Fruit fly (Drosophila melanogaster) whole organism, embryonic: ENCODE measurements around the gene CG4297.

Experiments
- Asciz ChIP-seq: fragments of 200-800 bp; sonication (Bioruptor generic); optimal IDR thresholded peaks from 2 replicates; lab custom pipeline; 2017; ENCODE audit warnings: missing biosample characterization, mild to moderate bottlenecking, missing genetic modification characterization, missing genetic modification reagents
- BEAF-32 ChIP-seq: fragments of 200-800 bp; sonication (Bioruptor generic); optimal IDR thresholded peaks from 3 replicates; lab custom pipeline; 2017; ENCODE audit warnings: missing biosample characterization, missing genetic modification characterization, mild to moderate bottlenecking, moderate library complexity, missing genetic modification reagents
- Bteb2 ChIP-seq: fragments of 200-800 bp; sonication (Bioruptor generic); optimal IDR thresholded peaks from 2 replicates; lab custom pipeline; 2016; ENCODE audit warnings: missing biosample characterization, missing genetic modification characterization
- CG10274 ChIP-seq: fragments of 200-800 bp; sonication (Bioruptor generic); optimal IDR thresholded peaks from 3 replicates; lab custom pipeline; 2017; ENCODE audit warnings: missing biosample characterization, mild to moderate bottlenecking, missing genetic modification characterization
- CG11085 ChIP-seq: fragments of 200-800 bp; sonication (Bioruptor generic); IDR thresholded peaks from 2 replicates; pipeline ENCODE4 v1.3.6; 2022; ENCODE audit warnings: missing biosample characterization, missing genetic modification characterization
- CG11093 ChIP-seq: fragments of 200-800 bp; sonication (Bioruptor generic); IDR thresholded peaks from 3 replicates; pipeline ENCODE4 v1.3.6; 2022; ENCODE audit warnings: missing biosample characterization, missing genetic modification characterization
- CG11504 ChIP-seq: fragments of 200-800 bp; sonication (Bioruptor generic); optimal IDR thresholded peaks from 3 replicates; lab custom pipeline; 2019; ENCODE audit warnings: missing biosample characterization, mild to moderate bottlenecking, missing genetic modification characterization, moderate library complexity
- CG12769 ChIP-seq: fragments of 200-800 bp; sonication (Bioruptor generic); optimal IDR thresholded peaks from 2 replicates; lab custom pipeline; 2019; ENCODE audit warnings: missing biosample characterization, mild to moderate bottlenecking, missing genetic modification characterization, moderate library complexity
- CG1529 ChIP-seq: fragments of 200-800 bp; sonication (Bioruptor generic); optimal IDR thresholded peaks from 3 replicates; lab custom pipeline; 2018; ENCODE audit warnings: missing biosample characterization, missing genetic modification characterization
- CG17612 ChIP-seq: fragments of 200-800 bp; sonication (Bioruptor generic); IDR thresholded peaks from 2 replicates; pipeline ENCODE4 v1.3.6; 2022; ENCODE audit warnings: missing biosample characterization, missing genetic modification characterization
- CG17802 ChIP-seq: fragments of 200-800 bp; sonication (Bioruptor generic); optimal IDR thresholded peaks from 2 replicates; lab custom pipeline; 2018; ENCODE audit warnings: missing biosample characterization, mild to moderate bottlenecking, missing genetic modification characterization, moderate library complexity
- CG18011 ChIP-seq: fragments of 200-800 bp; sonication (Bioruptor generic); optimal IDR thresholded peaks from 2 replicates; lab custom pipeline; 2017; ENCODE audit warnings: missing biosample characterization, missing genetic modification characterization, mild to moderate bottlenecking, moderate library complexity, missing genotype
- CG30431 ChIP-seq: fragments of 200-800 bp; sonication (Bioruptor generic); optimal IDR thresholded peaks from 2 replicates; lab custom pipeline; 2017; ENCODE audit warnings: missing biosample characterization, missing genetic modification characterization
- CG3838 ChIP-seq: fragments of 200-800 bp; sonication (Bioruptor generic); optimal IDR thresholded peaks from 3 replicates; lab custom pipeline; 2016; ENCODE audit warnings: missing biosample characterization, missing genetic modification characterization
- CG5245 ChIP-seq: fragments of 200-800 bp; sonication (Bioruptor generic); optimal IDR thresholded peaks from 3 replicates; lab custom pipeline; 2016; ENCODE audit warnings: missing biosample characterization, missing genetic modification characterization
- CG6175 ChIP-seq: fragments of 200-800 bp; sonication (Bioruptor generic); IDR thresholded peaks from 3 replicates; pipeline ENCODE4 v1.3.6; 2022; ENCODE audit warnings: missing biosample characterization, missing genetic modification characterization
- CG6854 ChIP-seq: fragments of 200-800 bp; sonication (Bioruptor generic); optimal IDR thresholded peaks from 3 replicates; lab custom pipeline; 2017; ENCODE audit warnings: missing biosample characterization, mild to moderate bottlenecking, missing genetic modification characterization
- CG7839 ChIP-seq: fragments of 200-800 bp; sonication (Bioruptor generic); optimal IDR thresholded peaks from 3 replicates; lab custom pipeline; 2018; ENCODE audit warnings: missing biosample characterization, mild to moderate bottlenecking, missing genetic modification characterization, moderate library complexity
- CG8359 ChIP-seq: fragments of 200-800 bp; sonication (Bioruptor generic); optimal IDR thresholded peaks from 2 replicates; lab custom pipeline; 2017; ENCODE audit warnings: missing biosample characterization, mild to moderate bottlenecking, missing genetic modification characterization, borderline replicate concordance
- CG9727 ChIP-seq: fragments of 200-800 bp; sonication (Bioruptor generic); optimal IDR thresholded peaks from 3 replicates; lab custom pipeline; 2017; ENCODE audit warnings: missing biosample characterization, mild to moderate bottlenecking, missing genetic modification characterization
- CG9876 ChIP-seq: fragments of 200-800 bp; sonication (Bioruptor generic); optimal IDR thresholded peaks from 2 replicates; lab custom pipeline; 2016; ENCODE audit warnings: missing biosample characterization, missing genetic modification characterization
- D19B ChIP-seq: fragments of 200-800 bp; sonication (Bioruptor generic); optimal IDR thresholded peaks from 2 replicates; lab custom pipeline; 2017; ENCODE audit warnings: missing biosample characterization, mild to moderate bottlenecking, missing genetic modification characterization
- Dip3 ChIP-seq: fragments of 200-800 bp; sonication (Bioruptor generic); optimal IDR thresholded peaks from 3 replicates; lab custom pipeline; 2016; ENCODE audit warnings: missing biosample characterization, missing genetic modification characterization
- Hr78 ChIP-seq, 2 experiments: fragments of 200-800 bp in 1 of 2; fragments of >200 bp in 1 of 2; sonication (Bioruptor generic) in 1 of 2; optimal IDR thresholded peaks; 2 replicates each; lab custom pipeline; 2017 to 2019; ENCODE audit warnings: missing biosample characterization in 2 of 2, missing genetic modification characterization in 2 of 2, mild to moderate bottlenecking in 1 of 2, moderate library complexity in 1 of 2
- Hsf ChIP-seq: fragments of 200-800 bp; sonication (Bioruptor generic); optimal IDR thresholded peaks from 3 replicates; lab custom pipeline; 2016; ENCODE audit warnings: missing biosample characterization, missing genetic modification characterization
- Mes4 ChIP-seq: fragments of 200-800 bp; sonication (Bioruptor generic); optimal IDR thresholded peaks from 2 replicates; lab custom pipeline; 2016; ENCODE audit warnings: missing biosample characterization, missing genetic modification characterization
- NC2α ChIP-seq: fragments of 200-800 bp; sonication (Bioruptor generic); optimal IDR thresholded peaks from 2 replicates; lab custom pipeline; 2016; ENCODE audit warnings: missing biosample characterization, missing genetic modification characterization
- Nf-YB ChIP-seq: fragments of 200-800 bp; sonication (Bioruptor generic); optimal IDR thresholded peaks from 3 replicates; lab custom pipeline; 2019; ENCODE audit warnings: missing biosample characterization, mild to moderate bottlenecking, missing genetic modification characterization, moderate library complexity
- NfI ChIP-seq: fragments of 200-800 bp; sonication (Bioruptor generic); optimal IDR thresholded peaks from 3 replicates; lab custom pipeline; 2018; ENCODE audit warnings: missing biosample characterization, mild to moderate bottlenecking, missing genetic modification characterization, moderate library complexity
- Poxn ChIP-seq: fragments of 200-800 bp; sonication (Bioruptor generic); IDR thresholded peaks from 2 replicates; pipeline ENCODE4 v1.3.6; 2022; ENCODE audit warnings: missing biosample characterization, missing genetic modification characterization
- cas ChIP-seq: fragments of 200-800 bp; sonication (Bioruptor generic); IDR thresholded peaks from 2 replicates; pipeline ENCODE4 v1.3.6; 2022; ENCODE audit warnings: missing biosample characterization, missing genetic modification characterization
- dan ChIP-seq: fragments of 200-800 bp; sonication (Bioruptor generic); IDR thresholded peaks from 2 replicates; pipeline ENCODE4 v1.3.6; 2022; ENCODE audit warnings: missing biosample characterization, missing genetic modification characterization
- danr ChIP-seq: fragments of 200-800 bp; sonication (Bioruptor generic); IDR thresholded peaks from 2 replicates; pipeline ENCODE4 v1.3.6; 2022; ENCODE audit warnings: missing biosample characterization, missing genetic modification characterization
- eyg ChIP-seq: fragments of 200-800 bp; sonication (Bioruptor generic); optimal IDR thresholded peaks from 3 replicates; lab custom pipeline; 2016; ENCODE audit warnings: missing biosample characterization, missing genetic modification characterization
- fu2 ChIP-seq: fragments of 200-800 bp; sonication (Bioruptor generic); optimal IDR thresholded peaks from 2 replicates; lab custom pipeline; 2016; ENCODE audit warnings: missing biosample characterization, missing genetic modification characterization
- her ChIP-seq: fragments of 200-800 bp; sonication (Bioruptor generic); optimal IDR thresholded peaks from 2 replicates; lab custom pipeline; 2016; ENCODE audit warnings: missing biosample characterization, missing genetic modification characterization
- lov ChIP-seq, 2 experiments: fragments of 200-800 bp in 1 of 2; fragments of >200 bp in 1 of 2; sonication (Bioruptor generic) in 1 of 2; IDR thresholded peaks in 1 of 2; optimal IDR thresholded peaks in 1 of 2; 2 replicates in 1 of 2; 3 replicates in 1 of 2; pipeline versions ENCODE4 v1.3.6 to Lab custom; 2017 to 2022; ENCODE audit warnings: missing biosample characterization in 1 of 2, missing genetic modification characterization in 1 of 2
- mam ChIP-seq: fragments of 200-800 bp; sonication (Bioruptor generic); optimal IDR thresholded peaks from 3 replicates; lab custom pipeline; 2016; ENCODE audit warnings: missing biosample characterization, missing genetic modification characterization
- nom ChIP-seq: fragments of 200-800 bp; sonication (Bioruptor generic); optimal IDR thresholded peaks from 2 replicates; lab custom pipeline; 2017; ENCODE audit warnings: missing biosample characterization, missing genetic modification characterization, mild to moderate bottlenecking, moderate library complexity, missing genetic modification reagents
- salm ChIP-seq: fragments of 200-800 bp; sonication (Bioruptor generic); optimal IDR thresholded peaks from 2 replicates; lab custom pipeline; 2018; ENCODE audit warnings: missing biosample characterization, mild to moderate bottlenecking, missing genetic modification characterization
- scrt ChIP-seq: fragments of 200-800 bp; sonication (Bioruptor generic); optimal IDR thresholded peaks from 2 replicates; lab custom pipeline; 2018; ENCODE audit warnings: missing biosample characterization, mild to moderate bottlenecking, missing genetic modification characterization, moderate library complexity
- sens-2 ChIP-seq: fragments of 200-800 bp; sonication (Bioruptor generic); IDR thresholded peaks from 2 replicates; pipeline ENCODE4 v1.3.6; 2022; ENCODE audit warnings: missing biosample characterization, missing genetic modification characterization
- slbo ChIP-seq: fragments of 200-800 bp; sonication (Bioruptor generic); IDR thresholded peaks from 2 replicates; pipeline ENCODE4 v1.3.6; 2022; ENCODE audit warnings: missing biosample characterization, missing genetic modification characterization
- sna ChIP-seq: fragments of 200-800 bp; sonication (Bioruptor generic); IDR thresholded peaks from 2 replicates; pipeline ENCODE4 v1.3.6; 2022; ENCODE audit warnings: missing biosample characterization, missing genetic modification characterization; ENCODE audit not compliant: partially characterized antibody
- tgo ChIP-seq: fragments of 200-800 bp; sonication (Bioruptor generic); IDR thresholded peaks from 3 replicates; pipeline ENCODE4 v1.3.6; 2022; ENCODE audit warnings: missing biosample characterization, missing genetic modification characterization
- unc-4 ChIP-seq: fragments of 200-800 bp; sonication (Bioruptor generic); IDR thresholded peaks from 2 replicates; pipeline ENCODE4 v1.3.6; 2022; ENCODE audit warnings: missing biosample characterization, missing genetic modification characterization; ENCODE audit not compliant: partially characterized antibody
- vvl ChIP-seq: fragments of 200-800 bp; sonication (Bioruptor generic); IDR thresholded peaks from 2 replicates; pipeline ENCODE4 v1.3.6; 2022; ENCODE audit warnings: missing biosample characterization, missing genetic modification characterization
- wor ChIP-seq: fragments of 200-800 bp; sonication (Bioruptor generic); IDR thresholded peaks from 2 replicates; pipeline ENCODE4 v1.3.6; 2022; ENCODE audit warnings: missing biosample characterization, missing genetic modification characterization
- zen ChIP-seq: fragments of 200-800 bp; sonication (Bioruptor generic); optimal IDR thresholded peaks from 3 replicates; lab custom pipeline; 2018; ENCODE audit warnings: missing biosample characterization, mild to moderate bottlenecking, missing genetic modification characterization, moderate library complexity

Gene CG4297

DNA sequence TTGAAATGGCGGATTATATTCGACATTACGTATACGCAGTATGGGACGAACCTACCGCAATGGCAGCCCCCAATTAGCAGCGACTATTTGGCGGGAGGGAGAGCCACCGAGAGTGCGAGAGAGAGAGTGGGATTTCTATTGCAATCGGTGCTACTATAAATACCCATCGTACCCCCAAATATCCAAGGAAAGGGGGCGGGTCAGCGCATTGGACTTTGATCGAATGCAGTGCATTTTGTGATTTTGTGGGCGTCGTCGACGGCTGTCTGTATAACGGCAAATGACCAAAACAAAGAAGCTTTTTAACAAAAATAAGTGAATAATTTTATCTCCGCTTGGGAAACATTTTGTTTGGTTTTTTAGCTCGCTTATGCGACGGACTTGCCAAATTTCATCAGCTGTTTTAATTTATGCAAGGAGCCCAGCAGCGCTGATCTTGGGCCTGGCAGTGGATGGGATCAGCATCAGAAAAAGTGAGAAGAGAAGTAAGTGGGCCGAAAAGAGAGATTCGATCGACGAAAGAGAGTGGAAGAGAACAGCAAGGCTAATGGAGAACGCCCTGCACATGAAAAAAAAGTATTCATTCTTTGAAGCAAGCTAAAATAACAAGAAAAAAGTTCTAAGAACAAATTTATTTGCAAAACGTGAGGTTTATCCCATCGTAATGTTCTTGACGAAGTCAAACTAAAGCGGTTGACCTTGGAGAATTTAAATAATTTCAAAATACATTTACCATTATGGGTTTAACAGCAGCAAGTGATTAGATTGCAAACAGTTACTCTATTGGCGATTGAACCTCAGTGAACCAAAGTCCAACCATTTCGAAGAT is 15.9 kb upstream of the CG4297 start (continued):
- TF ChIP-seq CG11504 (peak; percentile 60), Nf-YB (GFP tag; lab: Kevin White, UChicago) (no peak), danr (no peak), wor (GFP tag; lab: Robert Waterston, UW) (no peak), D19B (no peak), lov (optimal IDR thresholded peaks at IDR 0.05; lab: Kevin White, UChicago) (no peak), lov (GFP tag; IDR thresholded peaks at IDR 0.05; lab: Robert Waterston, UW) (no peak), Asciz (GFP tag; lab: Kevin White, UChicago) (peak; percentile 32), CG6175 (GFP tag; lab: Robert Waterston, UW) (no peak), CG3838 (GFP tag; lab: Kevin White, UChicago) (no peak), salm (tag; lab: Kevin White, UChicago) (no peak), mam (GFP tag; lab: Kevin White, UChicago) (no peak), CG10274 (no peak), CG1529 (GFP tag; lab: Kevin White, UChicago) (no peak), slbo (GFP tag; lab: Robert Waterston, UW) (0 out of 2 replicates have a peak, but pooled peaks have one; percentile 15), sens-2 (GFP tag; lab: Robert Waterston, UW) (no peak), CG9727 (GFP tag; lab: Kevin White, UChicago) (peak; percentile 11), scrt (no peak), Bteb2 (GFP tag; lab: Kevin White, UChicago) (no peak), CG11093 (no peak), dan (GFP tag; lab: Robert Waterston, UW) (no peak), cas (GFP tag; lab: Robert Waterston, UW) (no peak), Hsf (GFP tag; lab: Kevin White, UChicago) (no peak), Hr78 (GFP tag; optimal IDR thresholded peaks at IDR 0.05; lab: Kevin White, UChicago) (no peak), NC2α (no peak), Mes4 (GFP tag; lab: Kevin White, UChicago) (no peak), CG30431 (GFP tag; lab: Kevin White, UChicago) (peak; percentile 17), CG5245 (GFP tag; lab: Kevin White, UChicago) (no peak), sna (GFP tag; lab: Robert Waterston, UW) (no peak), NfI (GFP tag; lab: Kevin White, UChicago) (no peak), nom (GFP tag; lab: Kevin White, UChicago) (peak; percentile 52), her (peak; percentile 12), CG7839 (peak; percentile 55), BEAF-32 (no peak), Poxn (GFP tag; lab: Robert Waterston, UW) (no peak), CG8359 (GFP tag; lab: Kevin White, UChicago) (no peak), CG17612 (GFP tag; lab: Robert Waterston, UW) (no peak), CG12769 (tag; lab: Kevin White, UChicago) (no peak), CG17802 (tag; lab: Kevin White, UChicago) (no peak), CG11085 (GFP tag; lab: Robert Waterston, UW) (no peak), CG18011 (GFP tag; lab: Kevin White, UChicago) (no peak), eyg (GFP tag; lab: Kevin White, UChicago) (no peak), zen (tag; lab: Kevin White, UChicago) (no peak), CG6854 (GFP tag; lab: Kevin White, UChicago) (no peak), fu2 (GFP tag; lab: Kevin White, UChicago) (no peak), unc-4 (no peak), vvl (GFP tag; lab: Robert Waterston, UW) (no peak), Dip3 (GFP tag; lab: Kevin White, UChicago) (no peak), tgo (GFP tag; lab: Robert Waterston, UW) (0 out of 3 replicates have a peak, but pooled peaks have one; percentile 20), CG9876 (GFP tag; lab: Kevin White, UChicago) (no peak)
